Fruit fly (Drosophila melanogaster): ENCODE results near the gene GCC88.

GCC88 gene

dm6 chr3R:11195792-11196191 lies 34.6 kb downstream of the GCC88 start, which contains the start of gene CG18577:
TSS of gene CG18577 (plus strand) at chr3R:11196092.
- TF ChIP-seq CG9948 (tag; optimal IDR thresholded peaks at IDR 0.05) (no peak), CG14655 (GFP tag; optimal IDR thresholded peaks at IDR 0.05) (no peak), D1 (tag; optimal IDR thresholded peaks at IDR 0.05) (no peak), Pif1B (GFP tag; optimal IDR thresholded peaks at IDR 0.05) (no peak), Ets98B (GFP tag; IDR thresholded peaks at IDR 0.05) (no peak), CG12605 (GFP tag; IDR thresholded peaks at IDR 0.05) (no peak), CG32121 (GFP tag; IDR thresholded peaks at IDR 0.05) (no peak), rn (GFP tag; IDR thresholded peaks at IDR 0.05) (no peak), gl (tag; optimal IDR thresholded peaks at IDR 0.05) (no peak), CG10348 (GFP tag; IDR thresholded peaks at IDR 0.05) (no peak), CG8301 (tag; optimal IDR thresholded peaks at IDR 0.05) (no peak), CG8159 (tag; optimal IDR thresholded peaks at IDR 0.05) (no peak), Snoo (tag; optimal IDR thresholded peaks at IDR 0.05) (no peak)

dm6 chr3R:11178300-11178699 lies 52.1 kb downstream of the GCC88 start:
- TF ChIP-seq CG9948 (tag; optimal IDR thresholded peaks at IDR 0.05) (no peak), CG32121 (GFP tag; IDR thresholded peaks at IDR 0.05) (no peak), CG15710 (tag; optimal IDR thresholded peaks at IDR 0.05) (no peak), EcR (GFP tag; optimal IDR thresholded peaks at IDR 0.05) (no peak), rn (GFP tag; IDR thresholded peaks at IDR 0.05) (no peak), CG13204 (GFP tag; optimal IDR thresholded peaks at IDR 0.05) (no peak), CG8301 (tag; optimal IDR thresholded peaks at IDR 0.05) (no peak), CG10348 (GFP tag; IDR thresholded peaks at IDR 0.05) (no peak), CG8159 (tag; optimal IDR thresholded peaks at IDR 0.05) (no peak), Snoo (tag; optimal IDR thresholded peaks at IDR 0.05) (no peak), CG34367 (tag; optimal IDR thresholded peaks at IDR 0.05) (no peak), gl (tag; optimal IDR thresholded peaks at IDR 0.05) (no peak), CG12605 (GFP tag; IDR thresholded peaks at IDR 0.05) (no peak), D1 (tag; optimal IDR thresholded peaks at IDR 0.05) (no peak), CG14655 (GFP tag; optimal IDR thresholded peaks at IDR 0.05) (no peak), Pif1A (GFP tag; optimal IDR thresholded peaks at IDR 0.05) (no peak), Ets98B (GFP tag; IDR thresholded peaks at IDR 0.05) (no peak)

All from whole organism, pupa.